Worm (Caenorhabditis elegans) whole organism, L3 larva: ENCODE data around the gene nmur-3.

Source experiments
- ZK546.5 ChIP-seq: sonication (generic microtip); optimal IDR thresholded peaks from 2 replicates; lab custom pipeline; 2017; ENCODE audit warnings: missing biosample characterization, missing genetic modification characterization
- jun-1 ChIP-seq: fragments of 150-350 bp; optimal IDR thresholded peaks from 2 replicates; lab custom pipeline; 2014; ENCODE audit warnings: missing biosample characterization, missing genetic modification reagents, missing genetic modification characterization
- nhr-28 ChIP-seq: fragments of 150-350 bp; optimal IDR thresholded peaks from 2 replicates; lab custom pipeline; 2014; ENCODE audit warnings: missing biosample characterization, missing genetic modification characterization
- unc-39 ChIP-seq: sonication (generic microtip); optimal IDR thresholded peaks from 4 replicates; lab custom pipeline; 2017; ENCODE audit warnings: missing biosample characterization, missing genetic modification characterization
- ztf-11 ChIP-seq: fragments of 150-350 bp; optimal IDR thresholded peaks from 2 replicates; lab custom pipeline; 2014; ENCODE audit warnings: missing biosample characterization, missing genetic modification characterization

ce11 chrX:4508209-4508608, 41.9 kb downstream of the nmur-3 start, which contains the start of gene rhi-1:
- TF ChIP-seq ZK546.5 (tag; lab: Kevin White, UChicago): no peak
- TF ChIP-seq nhr-28 (tag; lab: Kevin White, UChicago): no peak
- no peak for TF ChIP-seq jun-1 (tag; lab: Kevin White, UChicago)
- TF ChIP-seq ztf-11: no peak
- TF ChIP-seq unc-39 (tag; lab: Kevin White, UChicago): no peak
